Fruit fly (Drosophila melanogaster) whole organism, pupa: Measurements from ENCODE around the gene enc.

Experiments used
- CG12605 ChIP-seq: fragments of 200-800 bp; sonication (Bioruptor generic); IDR thresholded peaks from 2 replicates; pipeline ENCODE4 v1.3.6; 2022; ENCODE audit warnings: missing biosample characterization, missing genetic modification characterization
- CG13204 ChIP-seq: fragments of 200-800 bp; sonication (Bioruptor generic); optimal IDR thresholded peaks from 2 replicates; lab custom pipeline; 2018; ENCODE audit warnings: missing biosample characterization, mild to moderate bottlenecking, missing genetic modification characterization, moderate library complexity
- CG14655 ChIP-seq: fragments of 200-800 bp; sonication (Bioruptor generic); optimal IDR thresholded peaks from 3 replicates; lab custom pipeline; 2017; ENCODE audit warnings: mild to moderate bottlenecking, missing biosample characterization, missing genetic modification reagents, missing genetic modification characterization
- CG4496 ChIP-seq: fragments of 200-800 bp; sonication (Bioruptor generic); IDR thresholded peaks from 3 replicates; pipeline ENCODE4 v1.3.6; 2022; ENCODE audit warnings: missing biosample characterization, missing genetic modification characterization
- CG9948 ChIP-seq: fragments of 200-800 bp; sonication (Bioruptor generic); optimal IDR thresholded peaks from 2 replicates; lab custom pipeline; 2018; ENCODE audit warnings: missing biosample characterization, mild to moderate bottlenecking, missing genetic modification characterization, moderate library complexity
- D1 ChIP-seq: fragments of 200-800 bp; sonication (Bioruptor generic); optimal IDR thresholded peaks from 2 replicates; lab custom pipeline; 2018; ENCODE audit warnings: missing biosample characterization, mild to moderate bottlenecking, missing genetic modification characterization, moderate library complexity
- EcR ChIP-seq: fragments of 200-800 bp; sonication (Bioruptor generic); optimal IDR thresholded peaks from 3 replicates; lab custom pipeline; 2019; ENCODE audit warnings: missing biosample characterization, missing genetic modification characterization, mild to moderate bottlenecking, moderate library complexity, missing genetic modification reagents
- Ets98B ChIP-seq: fragments of 200-800 bp; sonication (Bioruptor generic); IDR thresholded peaks from 2 replicates; pipeline ENCODE4 v1.3.6; 2022; ENCODE audit warnings: missing biosample characterization, missing genetic modification characterization
- Pif1A ChIP-seq: fragments of 200-800 bp; sonication (Bioruptor generic); optimal IDR thresholded peaks from 3 replicates; lab custom pipeline; 2016; ENCODE audit warnings: missing biosample characterization, missing genetic modification characterization
- gl ChIP-seq: fragments of 200-800 bp; sonication (Bioruptor generic); optimal IDR thresholded peaks from 2 replicates; lab custom pipeline; 2018; ENCODE audit warnings: missing biosample characterization, mild to moderate bottlenecking, missing genetic modification characterization

DNA sequence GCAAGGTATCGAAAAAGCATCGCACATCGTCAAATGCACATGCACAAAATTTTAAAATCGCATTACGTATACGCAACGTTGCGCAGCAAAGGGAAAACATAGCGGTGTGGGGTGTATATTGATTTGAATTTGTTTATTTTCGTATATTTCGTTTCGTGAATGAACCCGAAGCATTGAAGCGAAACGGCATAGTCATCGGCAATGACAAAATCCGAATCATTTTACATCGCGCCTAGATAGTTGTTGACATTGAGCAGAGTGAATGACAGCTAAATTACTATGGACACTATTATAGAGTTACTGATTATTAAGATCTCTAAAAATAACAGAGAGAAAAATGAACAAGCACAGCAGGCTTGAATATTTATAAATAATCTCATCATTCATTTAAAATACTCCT, 45.2 kb upstream of the enc start:
- TF ChIP-seq D1 = no peak
- no peak for TF ChIP-seq CG12605 (GFP tag; lab: Robert Waterston, UW)
- no peak for TF ChIP-seq CG14655 (GFP tag; lab: Kevin White, UChicago)
- TF ChIP-seq Pif1A (GFP tag; lab: Kevin White, UChicago) = no peak
- no peak for TF ChIP-seq gl (tag; lab: Kevin White, UChicago)
- no peak for TF ChIP-seq CG9948 (tag; lab: Kevin White, UChicago)
- TF ChIP-seq Ets98B (GFP tag; lab: Robert Waterston, UW) = no peak
- TF ChIP-seq EcR = no peak
- TF ChIP-seq CG4496 (GFP tag; lab: Robert Waterston, UW) = no peak
- TF ChIP-seq CG13204 = no peak
